Worm (Caenorhabditis elegans) whole organism, young adult: ENCODE results near the gene tni-1.

Experiments used
- B0035.1 ChIP-seq: sonication (generic microtip); optimal IDR thresholded peaks from 2 replicates; lab custom pipeline; 2016; ENCODE audit warnings: missing genetic modification characterization, mild to moderate bottlenecking, missing compliant biosample characterization, missing genotype, missing genetic modification reagents
- B0336.3 ChIP-seq: fragments of 200-800 bp; sonication (Bioruptor generic); IDR thresholded peaks from 2 replicates; pipeline ENCODE4 v1.3.6; 2022; ENCODE audit warnings: missing genetic modification characterization, missing compliant biosample characterization
- C06A6.2 ChIP-seq: fragments of 200-800 bp; sonication (Bioruptor generic); conservative IDR thresholded peaks from 2 replicates; pipeline ENCODE4 v1.3.6; 2022; ENCODE audit warnings: missing genetic modification characterization, missing compliant biosample characterization
- D2030.7 ChIP-seq: fragments of 200-800 bp; sonication (Bioruptor generic); IDR thresholded peaks from 2 replicates; pipeline ENCODE4 v1.3.6; 2022; ENCODE audit warnings: missing genetic modification reagents, missing genetic modification characterization, missing compliant biosample characterization
- F39B2.1 ChIP-seq: fragments of 200-800 bp; sonication (Bioruptor generic); IDR thresholded peaks from 2 replicates; pipeline ENCODE4 v1.3.6; 2022; ENCODE audit warnings: missing genetic modification reagents, missing genetic modification characterization, missing compliant biosample characterization
- F49E8.2 ChIP-seq: sonication (generic microtip); optimal IDR thresholded peaks from 3 replicates; lab custom pipeline; 2017; ENCODE audit warnings: missing genetic modification characterization, mild to moderate bottlenecking, missing compliant biosample characterization, antibody characterized with exemption, moderate library complexity; ENCODE audit not compliant: insufficient read depth
- K11D2.4 ChIP-seq: fragments of 200-800 bp; sonication (Bioruptor generic); IDR thresholded peaks from 2 replicates; pipeline ENCODE4 v1.3.6; 2022; ENCODE audit warnings: missing genetic modification reagents, missing genetic modification characterization, missing compliant biosample characterization
- K12H6.12 ChIP-seq: fragments of 200-800 bp; sonication (Bioruptor generic); optimal IDR thresholded peaks from 2 replicates; lab custom pipeline; 2018; ENCODE audit warnings: mild to moderate bottlenecking, missing genetic modification characterization, missing compliant biosample characterization
- Y95B8A.8 ChIP-seq: fragments of 200-800 bp; sonication (Bioruptor generic); IDR thresholded peaks from 2 replicates; pipeline ENCODE4 v1.3.6; 2022; ENCODE audit warnings: missing genetic modification reagents, missing genetic modification characterization, missing compliant biosample characterization
- ZK185.1 ChIP-seq: sonication (generic microtip); optimal IDR thresholded peaks from 2 replicates; lab custom pipeline; 2016; ENCODE audit warnings: mild to moderate bottlenecking, missing genetic modification characterization, missing compliant biosample characterization; ENCODE audit not compliant: poor library complexity, severe bottlenecking
- ama-1 ChIP-seq, 3 experiments: fragments of 150-350 bp in 1 of 3; sonication (generic microtip) in 2 of 3; optimal IDR thresholded peaks; 2 replicates each; lab custom pipeline; 2014 to 2018; ENCODE audit warnings: missing biosample characterization in 2 of 3, missing genetic modification characterization in 2 of 3, missing genetic modification reagents in 2 of 3
- athp-1 ChIP-seq: sonication (generic microtip); optimal IDR thresholded peaks from 2 replicates; lab custom pipeline; 2017; ENCODE audit warnings: mild to moderate bottlenecking, missing genetic modification characterization, missing compliant biosample characterization
- bed-2 ChIP-seq: fragments of 200-800 bp; sonication (Bioruptor generic); IDR thresholded peaks from 2 replicates; pipeline ENCODE4 v1.3.6; 2022; ENCODE audit warnings: missing genetic modification reagents, missing genetic modification characterization, missing compliant biosample characterization
- cebp-1 ChIP-seq, 2 experiments: fragments of 200-800 bp in 1 of 2; sonication (Bioruptor generic) in 1 of 2; sonication (generic microtip) in 1 of 2; IDR thresholded peaks in 1 of 2; optimal IDR thresholded peaks in 1 of 2; 2 replicates each; pipeline versions ENCODE4 v1.3.6 to Lab custom; 2017 to 2022; ENCODE audit warnings: missing compliant biosample characterization in 2 of 2, missing genetic modification characterization in 2 of 2, mild to moderate bottlenecking in 1 of 2, missing genetic modification reagents in 1 of 2, moderate library complexity in 1 of 2
- ceh-27 ChIP-seq: fragments of 200-800 bp; sonication (Bioruptor generic); optimal IDR thresholded peaks from 2 replicates; lab custom pipeline; 2018; ENCODE audit warnings: mild to moderate bottlenecking, missing genetic modification characterization, moderate library complexity, missing compliant biosample characterization
- ceh-58 ChIP-seq: fragments of 200-800 bp; sonication (Bioruptor generic); IDR thresholded peaks from 2 replicates; pipeline ENCODE4 v1.3.6; 2022; ENCODE audit warnings: missing genetic modification characterization, missing compliant biosample characterization
- ceh-91 ChIP-seq: fragments of 200-800 bp; sonication (Bioruptor generic); IDR thresholded peaks from 2 replicates; pipeline ENCODE4 v1.3.6; 2022; ENCODE audit warnings: missing genetic modification reagents, missing genetic modification characterization, missing compliant biosample characterization
- dox-1 ChIP-seq: fragments of 200-800 bp; sonication (Bioruptor generic); IDR thresholded peaks from 2 replicates; pipeline ENCODE4 v1.3.6; 2022; ENCODE audit warnings: missing genetic modification reagents, missing genetic modification characterization, missing compliant biosample characterization
- dpl-1 ChIP-seq: fragments of 150-350 bp; optimal IDR thresholded peaks from 2 replicates; lab custom pipeline; 2014; ENCODE audit warnings: missing biosample characterization, missing genetic modification reagents, missing genetic modification characterization
- ekl-4 ChIP-seq: fragments of 200-800 bp; sonication (Bioruptor generic); IDR thresholded peaks from 2 replicates; pipeline ENCODE4 v1.3.6; 2022; ENCODE audit warnings: missing genetic modification reagents, missing genetic modification characterization, missing compliant biosample characterization
- fkh-3 ChIP-seq: sonication (generic microtip); optimal IDR thresholded peaks from 2 replicates; lab custom pipeline; 2016; ENCODE audit warnings: mild to moderate bottlenecking, missing genetic modification characterization, missing compliant biosample characterization
- hmg-1.2 ChIP-seq: fragments of 200-800 bp; sonication (Bioruptor generic); IDR thresholded peaks from 2 replicates; pipeline ENCODE4 v1.3.6; 2022; ENCODE audit warnings: missing genetic modification reagents, missing genetic modification characterization, missing compliant biosample characterization
- hsf-1 ChIP-seq: fragments of 200-800 bp; sonication (Bioruptor generic); IDR thresholded peaks from 2 replicates; pipeline ENCODE4 v1.3.6; 2022; ENCODE audit warnings: missing genetic modification reagents, missing genetic modification characterization, missing compliant biosample characterization
- lag-1 ChIP-seq: fragments of 200-800 bp; sonication (Bioruptor generic); IDR thresholded peaks from 2 replicates; pipeline ENCODE4 v1.3.6; 2022; ENCODE audit warnings: missing genetic modification reagents, missing genetic modification characterization, missing compliant biosample characterization
- let-607 ChIP-seq, 2 experiments: fragments of 200-800 bp in 1 of 2; sonication (Bioruptor generic) in 1 of 2; sonication (generic microtip) in 1 of 2; optimal IDR thresholded peaks; 2 replicates each; lab custom pipeline; 2016 to 2018; ENCODE audit warnings: mild to moderate bottlenecking in 2 of 2, missing compliant biosample characterization in 2 of 2, missing genetic modification characterization in 2 of 2, moderate library complexity in 2 of 2, missing genotype in 1 of 2
- lin-40 ChIP-seq: sonication (generic microtip); optimal IDR thresholded peaks from 2 replicates; lab custom pipeline; 2016; ENCODE audit warnings: missing genetic modification characterization, mild to moderate bottlenecking, missing compliant biosample characterization, missing genotype, missing genetic modification reagents
- madf-10 ChIP-seq: sonication (generic microtip); optimal IDR thresholded peaks from 2 replicates; lab custom pipeline; 2016; ENCODE audit warnings: mild to moderate bottlenecking, missing genetic modification characterization, missing compliant biosample characterization
- madf-3 ChIP-seq: fragments of 200-800 bp; sonication (Bioruptor generic); IDR thresholded peaks from 2 replicates; pipeline ENCODE4 v1.3.6; 2022; ENCODE audit warnings: missing genetic modification reagents, missing genetic modification characterization, missing compliant biosample characterization
- nfyb-1 ChIP-seq: fragments of 200-800 bp; sonication (Bioruptor generic); IDR thresholded peaks from 2 replicates; pipeline ENCODE4 v1.3.6; 2022; ENCODE audit warnings: missing genetic modification reagents, missing genetic modification characterization, missing compliant biosample characterization
- nhr-80 ChIP-seq: sonication (generic microtip); optimal IDR thresholded peaks from 2 replicates; lab custom pipeline; 2016; ENCODE audit warnings: missing genetic modification characterization, missing compliant biosample characterization
- rcor-1 ChIP-seq: fragments of 200-800 bp; sonication (Bioruptor generic); IDR thresholded peaks from 2 replicates; pipeline ENCODE4 v1.3.6; 2022; ENCODE audit warnings: missing genetic modification reagents, missing genetic modification characterization, missing compliant biosample characterization
- rec-8 ChIP-seq, 2 experiments: sonication (generic microtip); optimal IDR thresholded peaks; 2 replicates each; lab custom pipeline; 2016; ENCODE audit warnings: mild to moderate bottlenecking in 2 of 2, missing genetic modification characterization in 2 of 2, missing genetic modification reagents in 2 of 2, missing genotype in 2 of 2, missing biosample characterization in 1 of 2, missing compliant biosample characterization in 1 of 2, moderate library complexity in 1 of 2
- rpc-1 ChIP-seq, 2 experiments: fragments of 150-350 bp in 1 of 2; sonication (generic microtip) in 1 of 2; optimal IDR thresholded peaks; 2 replicates each; lab custom pipeline; 2014 to 2018; ENCODE audit warnings: missing biosample characterization in 1 of 2, missing genetic modification characterization in 1 of 2, missing genetic modification reagents in 1 of 2, missing genotype in 1 of 2
- xnd-1 ChIP-seq: sonication (generic microtip); optimal IDR thresholded peaks from 2 replicates; lab custom pipeline; 2016; ENCODE audit warnings: missing genotype, missing genetic modification reagents, missing genetic modification characterization, missing compliant biosample characterization
- zim-3 ChIP-seq: sonication (generic microtip); optimal IDR thresholded peaks from 2 replicates; lab custom pipeline; 2017; ENCODE audit warnings: mild to moderate bottlenecking, missing genetic modification characterization, moderate library complexity, missing compliant biosample characterization
- ztf-18 ChIP-seq: sonication (generic microtip); optimal IDR thresholded peaks from 2 replicates; lab custom pipeline; 2016; ENCODE audit warnings: missing genotype, mild to moderate bottlenecking, missing genetic modification characterization, missing compliant biosample characterization
- ztf-26 ChIP-seq: sonication (generic microtip); optimal IDR thresholded peaks from 2 replicates; lab custom pipeline; 2017; ENCODE audit warnings: missing genetic modification characterization, missing compliant biosample characterization

The tni-1 gene

ce11 chrX:11414837-11415550 lies 37.7 kb upstream of the tni-1 start, which contains the start of gene pek-1:
Gene pek-1 (minus strand): TSS chrX:11414887.
- TF ChIP-seq ceh-58 (GFP tag; lab: Robert Waterston, UW) (no peak), nfyb-1 (GFP tag; lab: Robert Waterston, UW) (0 out of 2 replicates have a peak, but pooled peaks have one; percentile 31), madf-3 (GFP tag; lab: Robert Waterston, UW) (no peak), xnd-1 (tag; lab: Kevin White, UChicago) (no peak), F49E8.2 (tag; lab: Kevin White, UChicago) (no peak), fkh-3 (tag; lab: Kevin White, UChicago) (no peak), rpc-1 (optimal IDR thresholded peaks at IDR 0.05; lab: Kevin White, UChicago) (peak; percentile 15), rpc-1 (tag; optimal IDR thresholded peaks at IDR 0.05; lab: Kevin White, UChicago) (no peak), ekl-4 (GFP tag; lab: Robert Waterston, UW) (peak; percentile 10; the same call in 1 of the 2 replicates), B0336.3 (GFP tag; lab: Robert Waterston, UW) (peak; percentile 44; the same call in 1 of the 2 replicates), hmg-1.2 (GFP tag; lab: Robert Waterston, UW) (peak; percentile 62; the same call in 1 of the 2 replicates), ceh-91 (GFP tag; lab: Robert Waterston, UW) (no peak), K12H6.12 (tag; lab: Kevin White, UChicago) (peak; percentile 24), dpl-1 (GFP tag; lab: Kevin White, UChicago) (no peak), let-607 (tag; optimal IDR thresholded peaks at IDR 0.05; lab: Kevin White, UChicago) (peak; percentile 73 to 88), nhr-80 (tag; lab: Kevin White, UChicago) (peak; percentile 54), F39B2.1 (GFP tag; lab: Robert Waterston, UW) (no peak), lag-1 (GFP tag; lab: Robert Waterston, UW) (no peak), madf-10 (tag; lab: Kevin White, UChicago) (peak; percentile 4), lin-40 (tag; lab: Kevin White, UChicago) (peak; percentile 45), hsf-1 (GFP tag; lab: Robert Waterston, UW) (peak; percentile 89), ztf-18 (tag; lab: Kevin White, UChicago) (no peak), ama-1 (optimal IDR thresholded peaks at IDR 0.05; lab: Kevin White, UChicago) (no peak), ama-1 (GFP tag; optimal IDR thresholded peaks at IDR 0.05; lab: Kevin White, UChicago) (no peak), cebp-1 (GFP tag; IDR thresholded peaks at IDR 0.05; lab: Robert Waterston, UW) (no peak), cebp-1 (tag; optimal IDR thresholded peaks at IDR 0.05; lab: Kevin White, UChicago) (peak; percentile 73), zim-3 (no peak), C06A6.2 (GFP tag; lab: Robert Waterston, UW) (no peak)

ce11 chrX:11411675-11412074 lies 34.4 kb upstream of the tni-1 start:
- TF ChIP-seq K11D2.4 (no peak), B0035.1 (tag; lab: Kevin White, UChicago) (no peak), bed-2 (GFP tag; lab: Robert Waterston, UW) (no peak), ztf-26 (no peak), ama-1 (optimal IDR thresholded peaks at IDR 0.05; lab: Kevin White, UChicago) (no peak), ama-1 (GFP tag; optimal IDR thresholded peaks at IDR 0.05; lab: Kevin White, UChicago) (no peak), ceh-27 (GFP tag; lab: Kevin White, UChicago) (no peak), rec-8 (tag; optimal IDR thresholded peaks at IDR 0.05; lab: Kevin White, UChicago) (no peak), athp-1 (tag; lab: Kevin White, UChicago) (no peak), Y95B8A.8 (GFP tag; lab: Robert Waterston, UW) (no peak), rcor-1 (GFP tag; lab: Robert Waterston, UW) (no peak), nfyb-1 (GFP tag; lab: Robert Waterston, UW) (no peak), dox-1 (GFP tag; lab: Robert Waterston, UW) (no peak), D2030.7 (no peak), ZK185.1 (no peak)
